Fruit fly (Drosophila melanogaster) whole organism, embryonic: ENCODE measurements around the gene rhea.

Experiments used
- Ada2b ChIP-seq: fragments of 200-800 bp; sonication (Bioruptor generic); IDR thresholded peaks from 2 replicates; pipeline ENCODE4 v1.3.6; 2022; ENCODE audit warnings: missing biosample characterization, missing genetic modification characterization
- CG10209 ChIP-seq: fragments of 200-800 bp; sonication (Bioruptor generic); optimal IDR thresholded peaks from 3 replicates; lab custom pipeline; 2017; ENCODE audit warnings: missing biosample characterization, mild to moderate bottlenecking, missing genetic modification characterization, missing genetic modification reagents
- CG10366 ChIP-seq: fragments of 200-800 bp; sonication (Bioruptor generic); IDR thresholded peaks from 2 replicates; pipeline ENCODE4 v1.3.6; 2022; ENCODE audit warnings: missing biosample characterization, missing genetic modification characterization
- CG11456 ChIP-seq: fragments of 200-800 bp; sonication (Bioruptor generic); IDR thresholded peaks from 3 replicates; pipeline ENCODE4 v1.3.6; 2022; ENCODE audit warnings: missing biosample characterization, missing genetic modification characterization
- CG11696 ChIP-seq: fragments of 200-800 bp; sonication (Bioruptor generic); IDR thresholded peaks from 2 replicates; pipeline ENCODE4 v1.3.6; 2022; ENCODE audit warnings: missing biosample characterization, missing genetic modification characterization
- CG12769 ChIP-seq: fragments of 200-800 bp; sonication (Bioruptor generic); optimal IDR thresholded peaks from 2 replicates; lab custom pipeline; 2019; ENCODE audit warnings: missing biosample characterization, mild to moderate bottlenecking, missing genetic modification characterization, moderate library complexity
- CG17328 ChIP-seq: fragments of 200-800 bp; sonication (Bioruptor generic); IDR thresholded peaks from 2 replicates; pipeline ENCODE4 v1.3.6; 2022; ENCODE audit warnings: missing biosample characterization, missing genetic modification characterization
- CG42726 ChIP-seq: fragments of 200-800 bp; sonication (Bioruptor generic); IDR thresholded peaks from 2 replicates; pipeline ENCODE4 v1.3.6; 2022; ENCODE audit warnings: missing biosample characterization, missing genetic modification characterization; ENCODE audit not compliant: partially characterized antibody
- CG43689 ChIP-seq: fragments of 200-800 bp; sonication (Bioruptor generic); IDR thresholded peaks from 2 replicates; pipeline ENCODE4 v1.3.6; 2022; ENCODE audit warnings: missing biosample characterization, missing genetic modification characterization
- CG4617 ChIP-seq: fragments of 200-800 bp; sonication (Bioruptor generic); optimal IDR thresholded peaks from 3 replicates; lab custom pipeline; 2016; ENCODE audit warnings: missing biosample characterization, missing genetic modification characterization, borderline replicate concordance
- CG6854 ChIP-seq: fragments of 200-800 bp; sonication (Bioruptor generic); optimal IDR thresholded peaks from 3 replicates; lab custom pipeline; 2017; ENCODE audit warnings: missing biosample characterization, mild to moderate bottlenecking, missing genetic modification characterization
- CG8924 ChIP-seq: fragments of 200-800 bp; optimal IDR thresholded peaks from 3 replicates; lab custom pipeline; 2019; ENCODE audit warnings: missing biosample characterization, mild to moderate bottlenecking, missing genetic modification characterization, moderate library complexity
- Chrac-16 ChIP-seq: fragments of 200-800 bp; sonication (Bioruptor generic); optimal IDR thresholded peaks from 3 replicates; lab custom pipeline; 2016; ENCODE audit warnings: missing biosample characterization, missing genetic modification characterization
- D19B ChIP-seq: fragments of 200-800 bp; sonication (Bioruptor generic); optimal IDR thresholded peaks from 2 replicates; lab custom pipeline; 2017; ENCODE audit warnings: missing biosample characterization, mild to moderate bottlenecking, missing genetic modification characterization
- Dfd ChIP-seq, 2 experiments: fragments of >200 bp; optimal IDR thresholded peaks; 2 replicates each; lab custom pipeline; 2017; ENCODE audit warnings: missing biosample characterization in 2 of 2, missing genetic modification characterization in 2 of 2
- Dip3 ChIP-seq: fragments of 200-800 bp; sonication (Bioruptor generic); optimal IDR thresholded peaks from 3 replicates; lab custom pipeline; 2016; ENCODE audit warnings: missing biosample characterization, missing genetic modification characterization
- Dp ChIP-seq: fragments of 200-800 bp; sonication (Bioruptor generic); optimal IDR thresholded peaks from 2 replicates; lab custom pipeline; 2018; ENCODE audit warnings: missing biosample characterization, mild to moderate bottlenecking, missing genetic modification characterization, moderate library complexity
- H15 ChIP-seq: fragments of 200-800 bp; sonication (Bioruptor generic); IDR thresholded peaks from 3 replicates; pipeline ENCODE4 v1.3.6; 2022; ENCODE audit warnings: missing biosample characterization, missing genetic modification characterization
- Hey ChIP-seq: fragments of 200-800 bp; sonication (Bioruptor generic); optimal IDR thresholded peaks from 3 replicates; lab custom pipeline; 2018; ENCODE audit warnings: missing biosample characterization, mild to moderate bottlenecking, missing genetic modification characterization
- Hsf ChIP-seq: fragments of 200-800 bp; sonication (Bioruptor generic); optimal IDR thresholded peaks from 3 replicates; lab custom pipeline; 2016; ENCODE audit warnings: missing biosample characterization, missing genetic modification characterization
- MBD-R2 ChIP-seq: fragments of 200-800 bp; sonication (Bioruptor generic); IDR thresholded peaks from 2 replicates; pipeline ENCODE4 v1.3.6; 2022; ENCODE audit warnings: missing biosample characterization, missing genetic modification characterization
- Med ChIP-seq: fragments of 200-800 bp; sonication (Bioruptor generic); peaks from one replicate; lab custom pipeline; 2016; ENCODE audit warnings: missing biosample characterization, missing genetic modification characterization, mild to moderate bottlenecking, inconsistent platforms, moderate library complexity
- NFAT ChIP-seq: fragments of 200-800 bp; sonication (Bioruptor generic); IDR thresholded peaks from 2 replicates; pipeline ENCODE4 v1.3.6; 2022; ENCODE audit warnings: missing biosample characterization, missing genetic modification characterization
- Oaz ChIP-seq: fragments of 200-800 bp; sonication (Bioruptor generic); IDR thresholded peaks from 2 replicates; pipeline ENCODE4 v1.3.6; 2022; ENCODE audit warnings: missing biosample characterization, missing genetic modification characterization
- Opbp ChIP-seq: fragments of 200-800 bp; sonication (Bioruptor generic); IDR thresholded peaks from 3 replicates; pipeline ENCODE4 v1.3.6; 2022; ENCODE audit warnings: missing biosample characterization, missing genetic modification characterization; ENCODE audit not compliant: partially characterized antibody
- Optix ChIP-seq: fragments of 200-800 bp; sonication (Bioruptor generic); IDR thresholded peaks from 3 replicates; pipeline ENCODE4 v1.3.6; 2022; ENCODE audit warnings: missing biosample characterization, missing genetic modification characterization
- PHDP ChIP-seq: fragments of 200-800 bp; sonication (Bioruptor generic); optimal IDR thresholded peaks from 3 replicates; lab custom pipeline; 2018; ENCODE audit warnings: missing biosample characterization, mild to moderate bottlenecking, missing genetic modification characterization, moderate library complexity
- Six4 ChIP-seq: fragments of 200-800 bp; sonication (Bioruptor generic); optimal IDR thresholded peaks from 2 replicates; lab custom pipeline; 2016; ENCODE audit warnings: missing biosample characterization, missing genetic modification characterization
- Xrp1 ChIP-seq: fragments of 200-800 bp; sonication (Bioruptor generic); IDR thresholded peaks from 2 replicates; pipeline ENCODE4 v1.3.6; 2022; ENCODE audit warnings: missing biosample characterization, missing genetic modification characterization
- ab ChIP-seq: fragments of 200-800 bp; sonication (Bioruptor generic); optimal IDR thresholded peaks from 2 replicates; lab custom pipeline; 2016; ENCODE audit warnings: missing biosample characterization, missing genetic modification characterization
- ci ChIP-seq: fragments of 200-800 bp; sonication (Bioruptor generic); IDR thresholded peaks from 3 replicates; pipeline ENCODE4 v1.3.6; 2022; ENCODE audit warnings: missing biosample characterization, missing genetic modification characterization
- croc ChIP-seq: fragments of 200-800 bp; sonication (Bioruptor generic); conservative IDR thresholded peaks from 3 replicates; pipeline ENCODE4 v1.3.6; 2022; ENCODE audit warnings: missing biosample characterization, missing genetic modification characterization
- ewg ChIP-seq: fragments of 200-800 bp; sonication (Bioruptor generic); optimal IDR thresholded peaks from 3 replicates; lab custom pipeline; 2017; ENCODE audit warnings: mild to moderate bottlenecking, missing biosample characterization, missing genetic modification reagents, missing genetic modification characterization
- ftz-f1 ChIP-seq: fragments of 200-800 bp; sonication (Bioruptor generic); optimal IDR thresholded peaks from 2 replicates; lab custom pipeline; 2016; ENCODE audit warnings: missing biosample characterization, missing genetic modification characterization
- grau ChIP-seq: fragments of 200-800 bp; optimal IDR thresholded peaks from 3 replicates; lab custom pipeline; 2019; ENCODE audit warnings: missing biosample characterization, mild to moderate bottlenecking, missing genetic modification characterization, moderate library complexity
- hkb ChIP-seq, 2 experiments: fragments of 200-800 bp in 1 of 2; fragments of >200 bp in 1 of 2; sonication (Bioruptor generic) in 1 of 2; IDR thresholded peaks in 1 of 2; optimal IDR thresholded peaks in 1 of 2; 2 replicates each; pipeline versions ENCODE4 v1.3.6 to Lab custom; 2017 to 2022; ENCODE audit warnings: missing biosample characterization in 1 of 2, missing genetic modification characterization in 1 of 2
- ken ChIP-seq: fragments of 200-800 bp; sonication (Bioruptor generic); IDR thresholded peaks from 3 replicates; pipeline ENCODE4 v1.3.6; 2022; ENCODE audit warnings: missing biosample characterization, missing genetic modification characterization
- lov ChIP-seq, 2 experiments: fragments of 200-800 bp in 1 of 2; fragments of >200 bp in 1 of 2; sonication (Bioruptor generic) in 1 of 2; IDR thresholded peaks in 1 of 2; optimal IDR thresholded peaks in 1 of 2; 2 replicates in 1 of 2; 3 replicates in 1 of 2; pipeline versions ENCODE4 v1.3.6 to Lab custom; 2017 to 2022; ENCODE audit warnings: missing biosample characterization in 1 of 2, missing genetic modification characterization in 1 of 2
- nmo ChIP-seq: fragments of 200-800 bp; sonication (Bioruptor generic); optimal IDR thresholded peaks from 2 replicates; lab custom pipeline; 2018; ENCODE audit warnings: missing biosample characterization, mild to moderate bottlenecking, missing genetic modification characterization, moderate library complexity
- org-1 ChIP-seq: fragments of 200-800 bp; sonication (Bioruptor generic); optimal IDR thresholded peaks from 2 replicates; lab custom pipeline; 2017; ENCODE audit warnings: missing biosample characterization, missing genetic modification characterization
- pan ChIP-seq, 4 experiments: fragments of >200 bp in 3 of 4; fragments of 200-800 bp in 1 of 4; sonication (Bioruptor generic) in 1 of 4; optimal IDR thresholded peaks in 3 of 4; IDR thresholded peaks in 1 of 4; 2 replicates each; pipeline versions ENCODE4 v1.3.6 to Lab custom; 2017 to 2022; ENCODE audit warnings: missing biosample characterization in 2 of 4, missing genetic modification characterization in 2 of 4, mixed read lengths in 1 of 4
- ranshi ChIP-seq: fragments of 200-800 bp; sonication (Bioruptor generic); IDR thresholded peaks from 2 replicates; pipeline ENCODE4 v1.3.6; 2022; ENCODE audit warnings: missing biosample characterization, missing genetic modification characterization
- slbo ChIP-seq: fragments of 200-800 bp; sonication (Bioruptor generic); IDR thresholded peaks from 2 replicates; pipeline ENCODE4 v1.3.6; 2022; ENCODE audit warnings: missing biosample characterization, missing genetic modification characterization
- sug ChIP-seq: fragments of 200-800 bp; optimal IDR thresholded peaks from 2 replicates; lab custom pipeline; 2019; ENCODE audit warnings: missing biosample characterization, mild to moderate bottlenecking, missing genetic modification characterization, moderate library complexity

rhea gene

dm6 chr3L:8600752-8601433, 56.1 kb downstream of the rhea start, which contains the start of the genes Nelf-E and RpL14 (continued):
- peak; percentile 89 for TF ChIP-seq Oaz (GFP tag; lab: Robert Waterston, UW)
- peak; percentile 93 for TF ChIP-seq ranshi (GFP tag; lab: Robert Waterston, UW)
- TF ChIP-seq org-1 (GFP tag; lab: Kevin White, UChicago): peak; percentile 96
- TF ChIP-seq CG11456 (GFP tag; lab: Robert Waterston, UW): peak; percentile 97
- TF ChIP-seq CG10366 (GFP tag; lab: Robert Waterston, UW): peak; percentile 90
- peak; percentile 95 for TF ChIP-seq PHDP (tag; lab: Kevin White, UChicago)

DNA sequence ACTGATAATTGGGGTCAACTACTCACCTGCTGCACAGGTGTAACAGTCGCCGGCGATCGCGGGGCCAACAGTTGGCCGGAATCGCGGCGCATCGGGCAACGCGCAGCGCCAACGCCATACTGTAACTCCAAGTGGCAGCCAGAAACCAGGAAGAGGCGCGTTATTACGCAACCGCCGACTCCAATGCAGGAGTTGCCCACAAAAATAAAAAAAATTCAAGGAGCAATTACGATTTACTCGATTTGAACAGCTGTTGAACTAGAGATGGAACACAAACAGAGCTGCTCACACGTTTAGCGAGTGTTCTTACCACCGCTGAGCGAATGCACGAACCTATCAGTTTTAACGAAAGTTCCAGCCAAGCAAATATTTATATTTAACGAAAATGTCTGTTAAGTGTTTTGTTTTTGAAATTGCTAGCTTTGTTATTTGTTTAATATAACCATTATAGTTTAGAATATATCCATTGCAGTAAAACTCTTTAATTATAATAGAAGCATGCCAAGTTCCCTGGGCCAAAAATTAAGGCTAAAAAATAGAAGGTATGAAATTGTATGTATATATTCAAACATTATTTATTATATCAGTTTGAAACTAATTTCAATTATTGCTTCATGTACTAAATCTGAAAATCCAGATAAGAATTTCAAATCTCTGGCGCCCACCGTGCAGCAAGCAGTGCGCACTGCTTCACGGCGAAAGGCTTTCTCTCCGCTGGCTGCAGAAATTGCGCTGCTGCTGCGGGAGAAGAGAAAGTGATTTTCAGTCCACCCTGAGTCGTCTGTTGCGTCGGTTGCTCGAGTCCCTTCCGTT, 59.3 kb downstream of the rhea start, which contains the start of the genes CG5989 and CG6282:
CG5989 (minus strand) TSS at position 270 of the 813 bp plus-strand sequence.
CG6282 (plus strand) TSS at position 778 of the 813 bp plus-strand sequence.
- TF ChIP-seq MBD-R2 (peak; percentile 99), ci (GFP tag; lab: Robert Waterston, UW) (peak; percentile 35; the same call in 2 of the 3 replicates), Med (GFP tag; lab: Kevin White, UChicago) (peak; percentile 77), CG10209 (peak; percentile 28), Hsf (GFP tag; lab: Kevin White, UChicago) (peak; percentile 58), CG42726 (GFP tag; lab: Robert Waterston, UW) (peak; percentile 67), CG6854 (no peak), Ada2b (GFP tag; lab: Robert Waterston, UW) (peak; percentile 17; the same call in 1 of the 2 replicates), D19B (GFP tag; lab: Kevin White, UChicago) (no peak), Optix (GFP tag; lab: Robert Waterston, UW) (peak; percentile 34; the same call in 1 of the 3 replicates), Dp (GFP tag; lab: Kevin White, UChicago) (peak; percentile 64), ewg (GFP tag; lab: Kevin White, UChicago) (peak; percentile 36), croc (GFP tag; lab: Robert Waterston, UW) (no peak), hkb (optimal IDR thresholded peaks at IDR 0.05; lab: Kevin White, UChicago) (no peak), hkb (GFP tag; IDR thresholded peaks at IDR 0.05; lab: Robert Waterston, UW) (peak; percentile 57), pan (optimal IDR thresholded peaks at IDR 0.05; lab: Kevin White, UChicago) (no peak), pan (GFP tag; optimal IDR thresholded peaks at IDR 0.05 in 1 of 2, IDR thresholded peaks at IDR 0.05 in 1 of 2) (no peak), Dfd (GFP tag; optimal IDR thresholded peaks at IDR 0.05; lab: Kevin White, UChicago) (no peak), Xrp1 (GFP tag; lab: Robert Waterston, UW) (peak; percentile 57), Six4 (peak; percentile 8), lov (optimal IDR thresholded peaks at IDR 0.05; lab: Kevin White, UChicago) (no peak), lov (GFP tag; IDR thresholded peaks at IDR 0.05; lab: Robert Waterston, UW) (peak; percentile 68), Dip3 (GFP tag; lab: Kevin White, UChicago) (peak; percentile 32), nmo (GFP tag; lab: Kevin White, UChicago) (peak; percentile 61), sug (tag; lab: Kevin White, UChicago) (peak; percentile 53), ab (no peak), CG8924 (tag; lab: Kevin White, UChicago) (peak; percentile 46), slbo (GFP tag; lab: Robert Waterston, UW) (peak; percentile 71), CG4617 (GFP tag; lab: Kevin White, UChicago) (peak; percentile 24), CG11696 (no peak), CG12769 (peak; percentile 14), ken (GFP tag; lab: Robert Waterston, UW) (peak; percentile 85), CG17328 (GFP tag; lab: Robert Waterston, UW) (peak; percentile 65), ftz-f1 (GFP tag; lab: Kevin White, UChicago) (peak; percentile 18), H15 (GFP tag; lab: Robert Waterston, UW) (no peak), NFAT (peak; percentile 30; the same call in 1 of the 2 replicates), Hey (no peak), Chrac-16 (GFP tag; lab: Kevin White, UChicago) (no peak), Opbp (peak; percentile 66), CG43689 (GFP tag; lab: Robert Waterston, UW) (0 out of 2 replicates have a peak, but pooled peaks have one; percentile 18), grau (peak; percentile 49)
